Worm (Caenorhabditis elegans) whole organism, L3 larva: ENCODE results near the gene F10C1.9.

ENCODE experiments used
- R02D3.7 ChIP-seq: fragments of 150-350 bp; optimal IDR thresholded peaks from 2 replicates; lab custom pipeline; 2014; ENCODE audit warnings: missing biosample characterization, missing genetic modification characterization
- ZK546.5 ChIP-seq: sonication (generic microtip); optimal IDR thresholded peaks from 2 replicates; lab custom pipeline; 2017; ENCODE audit warnings: missing biosample characterization, missing genetic modification characterization
- aly-2 ChIP-seq: fragments of 150-350 bp; optimal IDR thresholded peaks from 2 replicates; lab custom pipeline; 2014; ENCODE audit warnings: missing biosample characterization, missing genetic modification characterization
- ama-1 ChIP-seq: fragments of 150-350 bp; optimal IDR thresholded peaks from 2 replicates; lab custom pipeline; 2018
- ceh-16 ChIP-seq: sonication (generic microtip); optimal IDR thresholded peaks from 2 replicates; lab custom pipeline; 2017; ENCODE audit warnings: missing biosample characterization, missing genetic modification characterization
- ceh-28 ChIP-seq: fragments of 150-350 bp; optimal IDR thresholded peaks from 2 replicates; lab custom pipeline; 2014; ENCODE audit warnings: missing biosample characterization, missing genetic modification reagents, missing genetic modification characterization
- ceh-82 ChIP-seq: fragments of 150-350 bp; optimal IDR thresholded peaks from 2 replicates; lab custom pipeline; 2014; ENCODE audit warnings: missing biosample characterization, missing genetic modification characterization
- ceh-9 ChIP-seq: sonication (generic microtip); optimal IDR thresholded peaks from 2 replicates; lab custom pipeline; 2018; ENCODE audit warnings: missing biosample characterization, missing genetic modification characterization
- daf-12 ChIP-seq: fragments of 150-350 bp; optimal IDR thresholded peaks from 2 replicates; lab custom pipeline; 2014; ENCODE audit warnings: missing biosample characterization, missing genetic modification reagents, missing genetic modification characterization
- egl-27 ChIP-seq: sonication (generic microtip); optimal IDR thresholded peaks from 4 replicates; lab custom pipeline; 2017; ENCODE audit warnings: missing biosample characterization, missing genetic modification reagents, missing genetic modification characterization
- egl-5 ChIP-seq: fragments of 150-350 bp; optimal IDR thresholded peaks from 2 replicates; lab custom pipeline; 2017; ENCODE audit warnings: missing biosample characterization, missing genetic modification reagents, missing genetic modification characterization, inconsistent platforms
- elt-1 ChIP-seq: fragments of 150-350 bp; optimal IDR thresholded peaks from 2 replicates; lab custom pipeline; 2014; ENCODE audit warnings: missing biosample characterization, missing genetic modification characterization
- elt-2 ChIP-seq: sonication (generic microtip); optimal IDR thresholded peaks from 2 replicates; lab custom pipeline; 2016; ENCODE audit warnings: missing genetic modification reagents, mild to moderate bottlenecking, missing genetic modification characterization, missing compliant biosample characterization
- elt-3 ChIP-seq, 3 experiments: fragments of 150-350 bp in 1 of 3; sonication (generic microtip) in 2 of 3; optimal IDR thresholded peaks; 2 replicates in 2 of 3; 4 replicates in 1 of 3; lab custom pipeline; 2014 to 2017; ENCODE audit warnings: missing biosample characterization in 3 of 3, missing genetic modification characterization in 3 of 3
- eor-1 ChIP-seq, 2 experiments: fragments of 150-350 bp; optimal IDR thresholded peaks; 2 replicates each; lab custom pipeline; 2014 to 2018; ENCODE audit warnings: missing biosample characterization in 2 of 2, missing genetic modification characterization in 2 of 2
- fkh-10 ChIP-seq: sonication (generic microtip); optimal IDR thresholded peaks from 2 replicates; lab custom pipeline; 2017; ENCODE audit warnings: missing biosample characterization, missing genetic modification reagents, missing genetic modification characterization
- fkh-2 ChIP-seq: fragments of 150-350 bp; optimal IDR thresholded peaks from 2 replicates; lab custom pipeline; 2014; ENCODE audit warnings: missing biosample characterization, missing genetic modification reagents, missing genetic modification characterization
- fos-1 ChIP-seq: fragments of 150-350 bp; optimal IDR thresholded peaks from 2 replicates; lab custom pipeline; 2014; ENCODE audit warnings: missing biosample characterization, missing genetic modification characterization
- hmg-11 ChIP-seq: sonication (generic microtip); optimal IDR thresholded peaks from 2 replicates; lab custom pipeline; 2016; ENCODE audit warnings: missing genetic modification characterization, missing compliant biosample characterization
- jun-1 ChIP-seq: fragments of 150-350 bp; optimal IDR thresholded peaks from 2 replicates; lab custom pipeline; 2014; ENCODE audit warnings: missing biosample characterization, missing genetic modification reagents, missing genetic modification characterization
- lin-15B ChIP-seq: fragments of 150-350 bp; optimal IDR thresholded peaks from 2 replicates; lab custom pipeline; 2014; ENCODE audit warnings: missing biosample characterization, missing genetic modification characterization
- lin-39 ChIP-seq: fragments of 150-350 bp; optimal IDR thresholded peaks from 2 replicates; lab custom pipeline; 2018; ENCODE audit warnings: missing biosample characterization, missing genetic modification reagents, missing genetic modification characterization
- lsy-12 ChIP-seq: sonication (generic microtip); optimal IDR thresholded peaks from 2 replicates; lab custom pipeline; 2016; ENCODE audit warnings: mild to moderate bottlenecking, missing genetic modification characterization, missing compliant biosample characterization
- mdl-1 ChIP-seq: fragments of 150-350 bp; optimal IDR thresholded peaks from 2 replicates; lab custom pipeline; 2014; ENCODE audit warnings: missing biosample characterization, missing genetic modification characterization
- mml-1 ChIP-seq: fragments of 150-350 bp; sonication (generic microtip); optimal IDR thresholded peaks from 3 replicates; lab custom pipeline; 2014; ENCODE audit warnings: missing biosample characterization, missing genetic modification characterization
- nfya-1 ChIP-seq: sonication (generic microtip); optimal IDR thresholded peaks from 2 replicates; lab custom pipeline; 2017; ENCODE audit warnings: missing genetic modification characterization, mild to moderate bottlenecking, missing compliant biosample characterization, antibody characterized with exemption, moderate library complexity; ENCODE audit not compliant: insufficient read depth
- nhr-11 ChIP-seq: fragments of 150-350 bp; optimal IDR thresholded peaks from 2 replicates; lab custom pipeline; 2014; ENCODE audit warnings: missing biosample characterization, missing genetic modification characterization
- nhr-12 ChIP-seq: fragments of 150-350 bp; optimal IDR thresholded peaks from 2 replicates; lab custom pipeline; 2014; ENCODE audit warnings: missing biosample characterization, missing genetic modification characterization
- nhr-23 ChIP-seq: fragments of 150-350 bp; optimal IDR thresholded peaks from 2 replicates; lab custom pipeline; 2014; ENCODE audit warnings: missing biosample characterization, missing genetic modification reagents, missing genetic modification characterization
- nhr-237 ChIP-seq: fragments of 150-350 bp; optimal IDR thresholded peaks from 2 replicates; lab custom pipeline; 2014; ENCODE audit warnings: missing biosample characterization, missing genetic modification characterization
- nhr-25 ChIP-seq: sonication (generic microtip); optimal IDR thresholded peaks from 2 replicates; lab custom pipeline; 2017; ENCODE audit warnings: missing biosample characterization, missing genetic modification characterization
- nhr-28 ChIP-seq: fragments of 150-350 bp; optimal IDR thresholded peaks from 2 replicates; lab custom pipeline; 2014; ENCODE audit warnings: missing biosample characterization, missing genetic modification characterization
- nhr-43 ChIP-seq: sonication (generic microtip); optimal IDR thresholded peaks from 2 replicates; lab custom pipeline; 2016; ENCODE audit warnings: mild to moderate bottlenecking, missing genetic modification characterization, missing compliant biosample characterization; ENCODE audit not compliant: poor library complexity, severe bottlenecking
- nhr-67 ChIP-seq: fragments of 150-350 bp; optimal IDR thresholded peaks from 2 replicates; lab custom pipeline; 2014; ENCODE audit warnings: missing biosample characterization, missing genetic modification characterization
- nhr-76 ChIP-seq: fragments of 150-350 bp; sonication (generic microtip); optimal IDR thresholded peaks from 5 replicates; lab custom pipeline; 2014; ENCODE audit warnings: missing biosample characterization, missing genetic modification characterization
- nhr-77 ChIP-seq: fragments of 150-350 bp; optimal IDR thresholded peaks from 2 replicates; lab custom pipeline; 2014; ENCODE audit warnings: missing biosample characterization, missing genetic modification characterization
- pha-4 ChIP-seq: fragments of 150-350 bp; optimal IDR thresholded peaks from 2 replicates; lab custom pipeline; 2014; ENCODE audit warnings: missing biosample characterization, missing genetic modification reagents, missing genetic modification characterization
- pqm-1 ChIP-seq: fragments of 150-350 bp; optimal IDR thresholded peaks from 2 replicates; lab custom pipeline; 2017; ENCODE audit warnings: missing biosample characterization, missing genetic modification characterization, inconsistent platforms
- sea-2 ChIP-seq: fragments of 150-350 bp; sonication (generic microtip); optimal IDR thresholded peaks from 4 replicates; lab custom pipeline; 2014; ENCODE audit warnings: missing biosample characterization, missing genetic modification reagents, missing genetic modification characterization
- snpc-4 ChIP-seq: fragments of 150-350 bp; optimal IDR thresholded peaks from 2 replicates; lab custom pipeline; 2014; ENCODE audit warnings: missing biosample characterization, missing genetic modification characterization
- tbx-2 ChIP-seq: sonication (generic microtip); optimal IDR thresholded peaks from 2 replicates; lab custom pipeline; 2016; ENCODE audit warnings: mild to moderate bottlenecking, missing genetic modification characterization, missing compliant biosample characterization
- unc-39 ChIP-seq: sonication (generic microtip); optimal IDR thresholded peaks from 4 replicates; lab custom pipeline; 2017; ENCODE audit warnings: missing biosample characterization, missing genetic modification characterization
- unc-62 ChIP-seq: fragments of 150-350 bp; sonication (generic microtip); optimal IDR thresholded peaks from 4 replicates; lab custom pipeline; 2014; ENCODE audit warnings: missing biosample characterization, missing genetic modification reagents, missing genetic modification characterization
- zag-1 ChIP-seq: fragments of 150-350 bp; optimal IDR thresholded peaks from 2 replicates; lab custom pipeline; 2014; ENCODE audit warnings: missing biosample characterization, missing genetic modification characterization
- ztf-11 ChIP-seq: fragments of 150-350 bp; optimal IDR thresholded peaks from 2 replicates; lab custom pipeline; 2014; ENCODE audit warnings: missing biosample characterization, missing genetic modification characterization
- ztf-4 ChIP-seq: fragments of 150-350 bp; optimal IDR thresholded peaks from 2 replicates; lab custom pipeline; 2014; ENCODE audit warnings: missing biosample characterization, missing genetic modification characterization

F10C1.9 gene

DNA sequence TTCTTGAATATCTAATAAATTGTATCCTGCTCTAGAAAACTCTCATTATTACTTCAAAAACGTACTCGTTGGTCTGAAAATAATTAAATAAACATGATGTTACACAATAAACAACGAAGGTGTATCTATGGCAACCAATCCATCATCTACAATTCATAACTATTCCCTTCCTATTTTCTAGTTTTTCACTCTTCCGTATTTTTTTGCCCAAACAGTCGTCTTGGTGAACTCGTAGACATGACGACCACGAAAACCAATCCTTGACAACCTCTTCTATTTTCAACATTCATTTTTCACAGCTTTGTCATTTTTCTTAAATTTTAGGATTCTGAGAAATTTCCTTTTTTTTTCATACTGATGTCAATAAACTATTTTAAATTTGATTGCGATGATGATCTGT is 43.7 kb upstream of the F10C1.9 start, which contains the start of gene K05F1.13:
TSS of gene K05F1.13 (plus strand) at position 301 of the 400 bp plus-strand sequence.
- TF ChIP-seq lsy-12 (tag; lab: Kevin White, UChicago) (no peak), nhr-25 (no peak), nhr-23 (no peak)

DNA sequence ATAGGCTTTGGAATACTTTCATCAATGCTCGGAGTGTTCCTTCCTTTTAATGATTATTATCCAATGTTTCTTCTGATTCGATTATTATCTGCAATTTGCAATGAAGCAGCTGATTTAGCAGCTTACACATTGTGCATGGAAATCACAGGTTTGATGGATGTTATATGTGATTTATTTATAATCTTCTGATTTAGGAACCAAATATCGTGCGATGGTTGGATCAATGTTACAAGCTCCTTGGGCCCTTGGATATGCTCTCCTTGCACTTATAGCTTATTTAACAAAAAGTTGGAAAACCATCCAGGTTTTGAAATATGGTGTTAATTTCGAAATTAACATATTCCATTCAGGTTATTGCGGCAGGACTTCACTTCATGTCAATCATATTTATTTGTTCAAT is 40.4 kb upstream of the F10C1.9 start:
- TF ChIP-seq nhr-43 (tag; lab: Kevin White, UChicago) (no peak), nhr-237 (tag; lab: Kevin White, UChicago) (no peak), elt-2 (tag; lab: Kevin White, UChicago) (no peak), lsy-12 (tag; lab: Kevin White, UChicago) (no peak), egl-5 (tag; lab: Kevin White, UChicago) (no peak), daf-12 (tag; lab: Kevin White, UChicago) (no peak), lin-15B (no peak), ztf-4 (tag; lab: Kevin White, UChicago) (no peak), nhr-23 (no peak), ama-1 (lab: Kevin White, UChicago) (no peak), fos-1 (tag; lab: Kevin White, UChicago) (no peak), nhr-25 (no peak), nhr-67 (no peak), unc-62 (GFP tag; lab: Kevin White, UChicago) (no peak)

DNA sequence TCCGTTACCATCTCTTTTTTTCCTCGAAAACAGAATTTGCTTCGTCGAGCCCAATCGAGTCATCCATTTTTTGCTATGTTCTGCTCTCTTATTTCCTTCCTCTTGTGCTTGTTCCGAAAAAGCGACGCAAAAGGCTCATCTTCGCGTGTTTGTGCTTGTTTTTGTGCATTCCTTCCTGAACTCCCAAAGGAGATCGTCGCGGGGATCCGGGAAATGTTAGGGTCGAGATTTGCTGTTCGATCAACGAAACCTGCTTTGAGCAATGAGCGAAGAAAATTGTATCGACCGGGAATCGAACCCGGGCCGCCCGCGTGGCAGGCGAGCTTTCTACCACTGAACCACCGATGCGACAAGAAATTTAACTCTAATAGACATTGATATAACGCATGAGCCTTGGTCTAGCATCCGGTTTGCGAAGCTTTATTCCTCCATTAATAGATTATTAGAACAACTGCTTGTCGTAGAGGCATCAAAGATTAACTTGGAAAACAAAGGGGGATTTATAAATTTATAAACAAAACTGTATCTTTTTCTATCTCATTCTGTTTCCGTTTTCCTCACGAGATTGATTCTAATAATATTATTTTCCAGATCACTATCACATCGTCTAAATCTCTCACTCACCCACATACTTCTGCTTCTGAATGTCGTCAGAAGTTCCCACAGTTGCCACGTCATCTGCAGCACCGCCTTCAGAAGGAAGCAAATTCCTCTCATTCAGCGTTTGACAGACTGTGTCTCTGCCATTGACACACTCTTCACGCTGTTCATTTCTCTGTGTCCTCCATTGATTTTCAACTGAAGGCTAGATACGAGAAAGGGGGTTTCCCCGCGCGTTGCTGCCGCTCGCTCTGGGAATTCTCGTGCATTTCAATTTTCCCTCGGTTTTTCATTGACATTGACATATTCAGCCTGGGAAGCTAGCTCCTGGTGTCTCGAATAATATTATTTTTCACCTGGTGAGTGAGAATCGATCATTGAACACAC is 37.1 kb upstream of the F10C1.9 start, which contains the start of gene K05F1.6:
TSS of gene K05F1.6 (plus strand) at position 586 of the 987 bp plus-strand sequence.
- TF ChIP-seq ceh-82 (tag; lab: Kevin White, UChicago): peak; percentile 25
- TF ChIP-seq snpc-4 (tag; lab: Kevin White, UChicago): peak; percentile 15
- TF ChIP-seq egl-27 (tag; lab: Kevin White, UChicago): no peak
- peak; percentile 61 for TF ChIP-seq tbx-2 (tag; lab: Kevin White, UChicago)
- TF ChIP-seq unc-39: no peak
- peak; percentile 47 for TF ChIP-seq lsy-12 (tag; lab: Kevin White, UChicago)
- no peak for TF ChIP-seq ztf-11 (tag; lab: Kevin White, UChicago)
- TF ChIP-seq fkh-2 (tag; lab: Kevin White, UChicago): no peak
- no peak for TF ChIP-seq aly-2
- no peak for TF ChIP-seq ama-1 (lab: Kevin White, UChicago)
- no peak for TF ChIP-seq mml-1 (tag; lab: Kevin White, UChicago)
- TF ChIP-seq nhr-28 (tag; lab: Kevin White, UChicago): no peak
- TF ChIP-seq ceh-9 (tag; lab: Kevin White, UChicago): no peak
- no peak for TF ChIP-seq lin-15B
- no peak for TF ChIP-seq R02D3.7
- no peak for TF ChIP-seq nhr-11
- TF ChIP-seq eor-1 (tag; optimal IDR thresholded peaks at IDR 0.05; lab: Kevin White, UChicago): no peak
- TF ChIP-seq unc-62 (GFP tag; lab: Kevin White, UChicago): no peak
- TF ChIP-seq hmg-11 (tag; lab: Kevin White, UChicago): peak; percentile 37
- TF ChIP-seq nfya-1 (tag; lab: Kevin White, UChicago): peak; percentile 47
- TF ChIP-seq nhr-67: no peak
- TF ChIP-seq sea-2 (GFP tag; lab: Kevin White, UChicago): no peak
- TF ChIP-seq ZK546.5 (tag; lab: Kevin White, UChicago): no peak
- TF ChIP-seq elt-1 (tag; lab: Kevin White, UChicago): no peak
- no peak for TF ChIP-seq daf-12 (tag; lab: Kevin White, UChicago)
- TF ChIP-seq pqm-1 (tag; lab: Kevin White, UChicago): no peak
- peak; percentile 73 for TF ChIP-seq elt-2 (tag; lab: Kevin White, UChicago)
- no peak for TF ChIP-seq nhr-76
- no peak for TF ChIP-seq zag-1 (tag; lab: Kevin White, UChicago)
- no peak for TF ChIP-seq ceh-16
- peak; percentile 81 for TF ChIP-seq lin-39
- no peak for TF ChIP-seq nhr-25
- no peak for TF ChIP-seq egl-5 (tag; lab: Kevin White, UChicago)
- TF ChIP-seq pha-4 (tag; lab: Kevin White, UChicago): peak; percentile 24
- TF ChIP-seq mdl-1 (tag; lab: Kevin White, UChicago): peak; percentile 3
- no peak for TF ChIP-seq jun-1 (tag; lab: Kevin White, UChicago)
- no peak for TF ChIP-seq nhr-237 (tag; lab: Kevin White, UChicago)
- TF ChIP-seq nhr-12 (tag; lab: Kevin White, UChicago): no peak
- TF ChIP-seq ceh-28 (tag; lab: Kevin White, UChicago): peak; percentile 26
- no peak for TF ChIP-seq elt-3 (tag; optimal IDR thresholded peaks at IDR 0.05; lab: Kevin White, UChicago)
- TF ChIP-seq nhr-77 (tag; lab: Kevin White, UChicago): peak; percentile 40
- no peak for TF ChIP-seq nhr-23
- TF ChIP-seq fkh-10 (GFP tag; lab: Kevin White, UChicago): no peak
- TF ChIP-seq nhr-43 (tag; lab: Kevin White, UChicago): peak; percentile 24
- no peak for TF ChIP-seq ztf-4 (tag; lab: Kevin White, UChicago)
